Fruit fly (Drosophila melanogaster) ovary, adult (tissue): ENCODE results near the gene CBP.

Source experiments
- CG17801 ChIP-seq: fragments of 200-800 bp; optimal IDR thresholded peaks from 2 replicates; lab custom pipeline; 2019; ENCODE audit warnings: missing biosample characterization, mild to moderate bottlenecking, missing genetic modification characterization, moderate library complexity; ENCODE audit not compliant: partially characterized antibody

The CBP gene

DNA sequence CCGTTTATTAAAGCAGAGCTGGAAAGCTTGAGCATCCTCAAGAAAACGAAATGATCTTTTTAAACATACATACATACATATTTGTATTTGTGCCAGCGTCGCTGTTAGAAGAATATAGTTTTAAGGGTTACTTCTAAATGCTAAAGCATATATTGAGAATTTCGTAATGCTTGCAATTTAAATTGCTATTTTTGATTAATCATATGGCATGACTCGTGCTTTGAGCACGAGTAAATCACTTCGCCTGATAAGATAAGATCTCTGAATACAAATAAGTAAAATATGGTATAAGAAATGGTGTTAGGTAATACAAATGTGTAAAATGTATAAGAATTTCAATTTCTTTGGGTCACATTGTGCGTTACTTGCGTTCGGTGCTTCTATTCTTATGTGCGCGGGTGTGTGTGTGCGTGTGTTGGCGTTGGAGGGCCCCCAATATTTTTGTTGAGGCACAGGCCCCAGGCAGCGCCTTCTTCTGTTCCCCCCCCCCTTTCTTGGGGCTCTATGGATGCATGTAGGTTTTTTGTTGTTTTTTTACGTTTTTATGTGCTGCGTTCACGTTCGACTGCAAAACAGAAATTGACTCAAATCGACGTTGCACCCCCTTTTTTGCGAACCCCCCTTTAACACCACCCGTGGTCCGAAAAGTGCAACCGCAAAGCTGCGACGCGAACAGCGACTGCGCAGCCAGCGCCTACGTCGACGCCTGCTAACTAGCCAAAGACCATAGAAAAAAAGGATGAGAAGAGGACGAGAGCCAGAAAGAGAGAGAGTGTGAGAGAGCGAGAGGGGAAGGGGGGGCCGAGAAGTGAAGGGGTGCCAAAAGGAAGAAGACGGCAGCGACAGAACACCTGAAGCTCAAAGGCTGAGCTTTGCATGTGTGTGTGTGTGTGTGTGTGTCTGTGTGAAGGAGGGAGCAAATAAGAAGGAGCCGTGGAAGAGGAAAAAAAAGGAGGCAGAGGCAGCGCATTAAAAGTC, 35.5 kb upstream of the CBP start:
- TF ChIP-seq CG17801, result no peak

dm6 chrX:7302329-7302728, 34.8 kb upstream of the CBP start:
- no peak for TF ChIP-seq CG17801

DNA sequence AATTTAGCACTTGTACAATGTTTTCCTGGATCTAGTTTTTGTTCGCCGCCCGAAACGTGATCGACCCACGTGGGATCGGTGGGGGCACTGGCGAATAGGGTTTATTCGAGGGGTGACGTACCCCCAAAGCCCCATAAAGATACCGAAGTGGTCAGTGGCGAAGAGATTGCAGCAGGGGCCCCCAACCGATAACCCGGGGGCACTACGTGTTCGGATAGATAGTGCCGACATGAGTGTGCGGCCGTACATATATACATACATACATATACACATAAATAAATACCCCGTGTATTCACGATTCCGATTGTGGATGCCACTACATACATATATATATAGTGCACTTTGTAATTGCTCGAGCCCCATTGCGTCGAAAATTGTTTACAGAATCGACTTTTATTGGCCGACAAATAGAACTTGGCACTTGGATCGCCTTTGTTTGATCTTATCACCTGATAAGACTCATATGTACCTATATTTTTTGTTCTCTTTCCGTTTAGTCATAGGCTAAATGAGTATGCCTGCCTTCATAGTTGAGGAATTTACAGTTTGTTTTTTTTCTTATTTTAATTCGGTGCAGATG, 33.2 kb upstream of the CBP start:
- TF ChIP-seq CG17801, result no peak

dm6 chrX:7304798-7305447, 32.2 kb upstream of the CBP start:
- no peak for TF ChIP-seq CG17801

DNA sequence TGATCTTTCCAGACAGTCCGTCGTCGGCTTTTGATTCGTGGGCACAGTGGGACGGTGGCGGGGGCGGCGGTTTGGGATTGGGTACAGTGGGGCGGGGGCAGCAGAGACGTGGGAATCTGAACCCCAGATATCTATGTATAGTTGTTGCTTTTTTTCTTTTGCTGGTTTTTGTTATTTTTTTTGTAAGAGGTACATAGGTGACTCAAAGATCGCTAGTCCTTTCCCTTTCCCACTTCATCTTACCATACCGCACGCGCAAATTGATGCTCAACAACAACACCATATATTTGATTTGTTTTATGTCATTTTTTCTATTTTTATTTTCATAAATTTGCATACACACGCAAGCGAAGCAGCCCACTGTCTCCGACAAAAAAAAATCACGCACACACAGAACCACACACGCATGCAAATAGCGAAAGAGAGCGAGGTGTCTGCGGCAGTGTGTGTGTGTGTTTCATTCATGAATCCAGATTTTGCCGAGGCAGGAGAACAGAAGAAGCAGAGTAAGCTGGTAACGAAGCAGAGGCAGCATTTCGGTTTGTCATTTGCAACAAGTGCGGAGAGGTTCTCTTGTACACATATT, 31.3 kb upstream of the CBP start:
- TF ChIP-seq CG17801, result no peak

- TF ChIP-seq CG17801, result no peak
Observed at dm6 chrX:7306538-7307477, 30.3 kb upstream of the CBP start.

- TF ChIP-seq CG17801, result peak; percentile 7
Observed at dm6 chrX:7307478-7308200, 29.5 kb upstream of the CBP start, which contains the start of gene brk. Gene brk, plus strand, starts transcription at chrX:7307939.

dm6 chrX:7308794-7309193, 28.4 kb upstream of the CBP start:
- no peak for TF ChIP-seq CG17801

dm6 chrX:7312406-7312805, 24.7 kb upstream of the CBP start:
- no peak for TF ChIP-seq CG17801

DNA sequence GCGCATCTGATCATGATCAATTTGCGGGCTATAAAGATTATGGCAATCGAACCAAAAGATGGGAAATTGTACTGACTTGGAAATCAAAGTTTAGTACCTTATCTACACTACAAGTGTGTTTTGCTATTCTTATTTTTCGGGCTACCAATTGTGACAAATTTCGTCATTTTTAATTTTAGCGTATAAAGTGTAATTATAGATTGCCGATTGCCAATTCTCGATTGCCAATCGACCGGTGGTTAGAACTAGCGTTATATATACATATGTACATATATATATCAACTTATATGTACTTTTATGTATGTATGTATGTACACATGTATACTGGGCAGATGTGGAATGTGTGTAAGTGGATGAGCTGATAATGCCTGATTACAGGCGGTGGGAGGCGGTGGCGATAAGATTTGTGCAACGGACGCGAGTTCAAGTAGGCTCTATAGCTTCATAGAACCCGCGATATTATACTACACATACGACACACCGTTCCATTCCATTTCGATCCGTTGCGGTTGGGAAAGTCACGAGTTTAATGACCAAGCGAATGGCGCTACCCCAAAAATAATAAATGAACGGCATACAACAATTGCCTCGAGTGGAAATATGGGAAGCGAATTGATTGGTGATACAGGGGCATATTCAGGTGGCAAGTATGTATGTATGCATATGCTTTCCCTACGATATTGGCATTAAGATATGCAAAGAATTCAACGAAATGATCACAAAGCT, 21.1 kb upstream of the CBP start:
- TF ChIP-seq CG17801, result no peak

dm6 chrX:7317214-7318210, 19.6 kb upstream of the CBP start:
- peak; percentile 83 for TF ChIP-seq CG17801

DNA sequence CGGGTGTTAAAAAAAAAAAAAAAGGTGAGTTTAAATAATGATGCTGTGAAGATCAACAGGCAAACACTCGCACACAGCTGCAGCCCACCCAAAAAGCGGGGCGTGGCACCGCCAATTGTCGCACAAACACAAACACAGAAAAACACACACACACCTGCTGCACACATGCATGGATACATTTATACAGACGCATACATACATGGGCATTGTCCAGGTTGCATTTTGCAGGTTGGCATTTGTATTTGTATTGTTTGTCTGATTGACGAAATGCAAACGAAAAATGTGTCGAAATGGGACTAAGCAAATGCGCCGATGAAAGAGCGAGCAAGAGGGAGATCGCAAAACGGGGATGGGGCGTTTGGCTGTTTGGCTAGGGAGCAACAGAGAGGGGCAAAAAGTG, 18.7 kb upstream of the CBP start:
- no peak for TF ChIP-seq CG17801

DNA sequence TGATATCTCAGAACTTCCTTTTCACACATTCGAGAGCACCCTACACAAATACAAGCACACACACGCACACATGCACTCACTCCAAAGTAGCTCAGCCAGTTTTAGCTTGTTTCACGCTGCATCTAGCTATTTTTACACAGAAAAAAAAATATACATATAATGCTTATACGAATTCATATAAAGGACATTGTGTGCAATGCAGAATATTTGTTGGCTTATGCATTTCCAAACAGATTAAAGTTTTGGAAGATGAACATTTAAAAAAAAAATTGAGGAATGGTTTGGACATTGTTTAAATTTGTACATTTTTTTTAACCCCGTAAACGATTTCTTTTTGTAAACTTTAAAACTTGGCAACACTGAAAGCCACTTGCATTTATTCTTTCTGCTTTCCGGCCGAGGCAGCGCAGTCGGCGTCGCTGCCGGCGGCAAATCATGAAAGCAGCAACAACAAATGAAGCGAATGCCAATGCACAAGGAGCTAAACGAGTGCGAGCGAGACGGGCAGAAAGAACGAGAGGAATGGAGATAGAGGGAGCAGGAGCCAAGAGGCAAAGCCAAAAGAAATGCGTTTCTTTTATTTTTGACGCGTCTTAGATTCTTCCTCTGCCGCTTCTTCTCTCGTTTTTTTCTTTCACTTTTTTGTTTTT, 18.0 kb upstream of the CBP start:
- TF ChIP-seq CG17801, result peak; percentile 55
